Worm (Caenorhabditis elegans) whole organism, L3 larva: ENCODE results near the gene nspb-12.
A peak's percentile ranks its signal among the peaks of the same experiment; 100 is the strongest.

Source experiments
- ceh-82 ChIP-seq: fragments of 150-350 bp; optimal IDR thresholded peaks from 2 replicates; lab custom pipeline; 2014; ENCODE audit warnings: missing biosample characterization, missing genetic modification characterization
- egl-27 ChIP-seq: sonication (generic microtip); optimal IDR thresholded peaks from 4 replicates; lab custom pipeline; 2017; ENCODE audit warnings: missing biosample characterization, missing genetic modification reagents, missing genetic modification characterization
- fkh-10 ChIP-seq: sonication (generic microtip); optimal IDR thresholded peaks from 2 replicates; lab custom pipeline; 2017; ENCODE audit warnings: missing biosample characterization, missing genetic modification reagents, missing genetic modification characterization
- fos-1 ChIP-seq: fragments of 150-350 bp; optimal IDR thresholded peaks from 2 replicates; lab custom pipeline; 2014; ENCODE audit warnings: missing biosample characterization, missing genetic modification characterization
- jun-1 ChIP-seq: fragments of 150-350 bp; optimal IDR thresholded peaks from 2 replicates; lab custom pipeline; 2014; ENCODE audit warnings: missing biosample characterization, missing genetic modification reagents, missing genetic modification characterization
- nfya-1 ChIP-seq: sonication (generic microtip); optimal IDR thresholded peaks from 2 replicates; lab custom pipeline; 2017; ENCODE audit warnings: missing genetic modification characterization, mild to moderate bottlenecking, missing compliant biosample characterization, antibody characterized with exemption, moderate library complexity; ENCODE audit not compliant: insufficient read depth
- nhr-11 ChIP-seq: fragments of 150-350 bp; optimal IDR thresholded peaks from 2 replicates; lab custom pipeline; 2014; ENCODE audit warnings: missing biosample characterization, missing genetic modification characterization
- nhr-237 ChIP-seq: fragments of 150-350 bp; optimal IDR thresholded peaks from 2 replicates; lab custom pipeline; 2014; ENCODE audit warnings: missing biosample characterization, missing genetic modification characterization
- nhr-76 ChIP-seq: fragments of 150-350 bp; sonication (generic microtip); optimal IDR thresholded peaks from 5 replicates; lab custom pipeline; 2014; ENCODE audit warnings: missing biosample characterization, missing genetic modification characterization
- pqm-1 ChIP-seq: fragments of 150-350 bp; optimal IDR thresholded peaks from 2 replicates; lab custom pipeline; 2017; ENCODE audit warnings: missing biosample characterization, missing genetic modification characterization, inconsistent platforms
- skn-1 ChIP-seq: fragments of 150-350 bp; optimal IDR thresholded peaks from 2 replicates; lab custom pipeline; 2014; ENCODE audit warnings: missing biosample characterization, missing genetic modification characterization
- snpc-4 ChIP-seq: fragments of 150-350 bp; optimal IDR thresholded peaks from 2 replicates; lab custom pipeline; 2014; ENCODE audit warnings: missing biosample characterization, missing genetic modification characterization
- unc-62 ChIP-seq: fragments of 150-350 bp; sonication (generic microtip); optimal IDR thresholded peaks from 4 replicates; lab custom pipeline; 2014; ENCODE audit warnings: missing biosample characterization, missing genetic modification reagents, missing genetic modification characterization
- ztf-11 ChIP-seq: fragments of 150-350 bp; optimal IDR thresholded peaks from 2 replicates; lab custom pipeline; 2014; ENCODE audit warnings: missing biosample characterization, missing genetic modification characterization

DNA sequence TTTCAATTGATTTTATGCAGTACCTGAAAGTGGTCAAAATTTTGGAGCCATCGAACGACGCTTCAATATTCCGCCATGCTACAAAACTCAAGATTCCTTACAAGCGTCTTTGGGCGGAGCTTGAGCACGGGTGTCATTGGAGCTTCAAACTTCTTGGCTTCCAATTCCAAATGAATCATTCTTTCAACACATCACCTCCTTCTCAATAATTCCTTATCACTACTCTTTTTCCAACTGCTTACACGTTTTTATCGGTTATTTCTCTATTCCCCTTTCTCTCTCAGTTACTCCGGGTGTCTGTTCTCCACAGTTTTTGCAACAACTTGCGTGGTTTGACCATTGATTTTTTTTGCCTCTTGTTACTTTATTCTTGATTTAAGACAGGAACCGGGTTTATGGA lies 21.8 kb downstream of the nspb-12 start, which contains the start of gene F09F7.5:
- TF ChIP-seq snpc-4 (tag; lab: Kevin White, UChicago): no peak
- no peak for TF ChIP-seq nhr-237 (tag; lab: Kevin White, UChicago)
- TF ChIP-seq pqm-1 (tag; lab: Kevin White, UChicago): peak; percentile 64
- TF ChIP-seq skn-1 (tag; lab: Kevin White, UChicago): no peak
- TF ChIP-seq unc-62: no peak
- no peak for TF ChIP-seq jun-1
- TF ChIP-seq ceh-82 (tag; lab: Kevin White, UChicago): no peak
- TF ChIP-seq nhr-76 (tag; lab: Kevin White, UChicago): no peak
- TF ChIP-seq nfya-1: no peak
- no peak for TF ChIP-seq fkh-10 (GFP tag; lab: Kevin White, UChicago)
- TF ChIP-seq ztf-11: no peak
- no peak for TF ChIP-seq nhr-11 (tag; lab: Kevin White, UChicago)
- TF ChIP-seq egl-27: no peak
- TF ChIP-seq fos-1 (tag; lab: Kevin White, UChicago): no peak
